Worm (Caenorhabditis elegans): ENCODE measurements around the gene C09E10.3.

Gene C09E10.3

DNA sequence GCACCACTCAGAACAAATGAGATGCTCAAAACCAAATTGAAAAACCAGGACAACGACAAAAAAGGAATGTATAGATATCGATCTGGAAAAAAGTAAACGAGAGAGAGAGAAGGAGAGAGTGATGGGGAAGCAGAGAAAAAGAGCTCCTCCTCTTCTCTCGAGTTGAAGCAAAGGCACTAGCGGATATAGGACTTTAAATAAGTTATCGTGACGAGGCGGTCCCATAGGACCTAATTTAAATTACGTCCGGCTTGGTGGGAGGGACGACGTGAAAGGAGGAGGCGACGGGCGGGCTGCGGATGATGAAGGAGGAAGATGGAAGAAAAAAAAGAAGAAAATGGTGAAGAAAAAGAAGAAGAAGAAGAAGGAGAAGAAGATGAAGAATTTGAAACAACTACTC, 27.4 kb upstream of the C09E10.3 start:
- TF ChIP-seq ceh-14 (tag; optimal IDR thresholded peaks at IDR 0.05): peak; percentile 47
- TF ChIP-seq sdc-2 (tag; optimal IDR thresholded peaks at IDR 0.05): peak; percentile 20
- peak; percentile 13 for TF ChIP-seq pag-3 (tag; optimal IDR thresholded peaks at IDR 0.05; ENCODE audit: borderline replicate concordance)
- TF ChIP-seq ceh-34 (tag; optimal IDR thresholded peaks at IDR 0.05): peak; percentile 8
- no peak for TF ChIP-seq rnt-1 (tag; optimal IDR thresholded peaks at IDR 0.05)
- TF ChIP-seq odd-2 (tag; optimal IDR thresholded peaks at IDR 0.05): no peak
- no peak for TF ChIP-seq che-1 (tag; optimal IDR thresholded peaks at IDR 0.05)
- TF ChIP-seq ceh-9 (tag; optimal IDR thresholded peaks at IDR 0.05): no peak
- TF ChIP-seq npax-4 (tag; optimal IDR thresholded peaks at IDR 0.05): no peak
- no peak for TF ChIP-seq pqm-1 (tag; optimal IDR thresholded peaks at IDR 0.05)
- no peak for TF ChIP-seq Y22D7AL.16 (tag; optimal IDR thresholded peaks at IDR 0.05)
- peak; percentile 75 for TF ChIP-seq ceh-31 (tag; optimal IDR thresholded peaks at IDR 0.05)
- TF ChIP-seq eyg-1 (tag; optimal IDR thresholded peaks at IDR 0.05): no peak
- TF ChIP-seq unc-55 (GFP tag; optimal IDR thresholded peaks at IDR 0.05): no peak
- no peak for TF ChIP-seq ceh-48 (tag; optimal IDR thresholded peaks at IDR 0.05)
- no peak for TF ChIP-seq dve-1 (tag; optimal IDR thresholded peaks at IDR 0.05)
- TF ChIP-seq unc-42 (tag; optimal IDR thresholded peaks at IDR 0.05): peak; percentile 99
- TF ChIP-seq lim-6 (tag; optimal IDR thresholded peaks at IDR 0.05): no peak
- no peak for TF ChIP-seq K02D7.2 (tag; optimal IDR thresholded peaks at IDR 0.05)
- no peak for TF ChIP-seq elt-2 (tag; optimal IDR thresholded peaks at IDR 0.05)
- peak; percentile 25 for TF ChIP-seq C08G9.2 (tag; optimal IDR thresholded peaks at IDR 0.05)
- no peak for TF ChIP-seq ceh-24 (tag; optimal IDR thresholded peaks at IDR 0.05)
- no peak for TF ChIP-seq pat-9 (tag; optimal IDR thresholded peaks at IDR 0.05)
- no peak for TF ChIP-seq fkh-6 (tag; optimal IDR thresholded peaks at IDR 0.05)
- no peak for TF ChIP-seq pha-4 (tag; optimal IDR thresholded peaks at IDR 0.05)
- no peak for TF ChIP-seq ttx-3 (tag; optimal IDR thresholded peaks at IDR 0.05)
- TF ChIP-seq ceh-19 (GFP tag; optimal IDR thresholded peaks at IDR 0.05): peak; percentile 28
- TF ChIP-seq ceh-45 (GFP tag; IDR thresholded peaks at IDR 0.05): no peak
- no peak for TF ChIP-seq zip-5 (tag; optimal IDR thresholded peaks at IDR 0.05)
- no peak for TF ChIP-seq ahr-1 (tag; optimal IDR thresholded peaks at IDR 0.05)
- TF ChIP-seq nhr-232 (tag; optimal IDR thresholded peaks at IDR 0.05): no peak
- no peak for TF ChIP-seq sox-2 (GFP tag; IDR thresholded peaks at IDR 0.05)
- no peak for TF ChIP-seq F13H6.1 (tag; optimal IDR thresholded peaks at IDR 0.05)
- TF ChIP-seq ama-1 (optimal IDR thresholded peaks at IDR 0.05): no peak
- TF ChIP-seq hlh-6 (tag; optimal IDR thresholded peaks at IDR 0.05): no peak
- TF ChIP-seq madf-2 (tag; optimal IDR thresholded peaks at IDR 0.05): no peak
- no peak for TF ChIP-seq K09A11.1 (tag; optimal IDR thresholded peaks at IDR 0.05; ENCODE audit: insufficient read depth)
- no peak for TF ChIP-seq ceh-2 (tag; optimal IDR thresholded peaks at IDR 0.05)
- no peak for TF ChIP-seq unc-3 (GFP tag; conservative IDR thresholded peaks at IDR 0.05)
- peak; percentile 22 for TF ChIP-seq unc-3 (tag; optimal IDR thresholded peaks at IDR 0.05)
- no peak for TF ChIP-seq unc-86 (tag; optimal IDR thresholded peaks at IDR 0.05)
- no peak for TF ChIP-seq pax-1 (tag; optimal IDR thresholded peaks at IDR 0.05)
- no peak for TF ChIP-seq hlh-13 (GFP tag; optimal IDR thresholded peaks at IDR 0.05)
- TF ChIP-seq gmeb-2 (tag; optimal IDR thresholded peaks at IDR 0.05): no peak
- TF ChIP-seq hlh-8 (tag; optimal IDR thresholded peaks at IDR 0.05): no peak
- TF ChIP-seq ztf-16 (tag; optimal IDR thresholded peaks at IDR 0.05): no peak
- no peak for TF ChIP-seq pros-1 (tag; optimal IDR thresholded peaks at IDR 0.05)
- no peak for TF ChIP-seq T23F11.4 (GFP tag; optimal IDR thresholded peaks at IDR 0.05)
- TF ChIP-seq ceh-30 (tag; optimal IDR thresholded peaks at IDR 0.05): no peak
- TF ChIP-seq nfya-1 (tag; optimal IDR thresholded peaks at IDR 0.05): peak; percentile 9
- TF ChIP-seq ref-2 (tag; optimal IDR thresholded peaks at IDR 0.05): no peak
- no peak for TF ChIP-seq pha-2 (tag; optimal IDR thresholded peaks at IDR 0.05)
- peak; percentile 40 for TF ChIP-seq fkh-10 (GFP tag; optimal IDR thresholded peaks at IDR 0.05)
- TF ChIP-seq dmd-4 (tag; optimal IDR thresholded peaks at IDR 0.05; ENCODE audit: borderline replicate concordance): no peak
- no peak for TF ChIP-seq C38D4.7 (GFP tag; optimal IDR thresholded peaks at IDR 0.05)

All from whole organism, late embryonic.